Worm (Caenorhabditis elegans): ENCODE data around the gene nep-21.

The nep-21 gene

DNA sequence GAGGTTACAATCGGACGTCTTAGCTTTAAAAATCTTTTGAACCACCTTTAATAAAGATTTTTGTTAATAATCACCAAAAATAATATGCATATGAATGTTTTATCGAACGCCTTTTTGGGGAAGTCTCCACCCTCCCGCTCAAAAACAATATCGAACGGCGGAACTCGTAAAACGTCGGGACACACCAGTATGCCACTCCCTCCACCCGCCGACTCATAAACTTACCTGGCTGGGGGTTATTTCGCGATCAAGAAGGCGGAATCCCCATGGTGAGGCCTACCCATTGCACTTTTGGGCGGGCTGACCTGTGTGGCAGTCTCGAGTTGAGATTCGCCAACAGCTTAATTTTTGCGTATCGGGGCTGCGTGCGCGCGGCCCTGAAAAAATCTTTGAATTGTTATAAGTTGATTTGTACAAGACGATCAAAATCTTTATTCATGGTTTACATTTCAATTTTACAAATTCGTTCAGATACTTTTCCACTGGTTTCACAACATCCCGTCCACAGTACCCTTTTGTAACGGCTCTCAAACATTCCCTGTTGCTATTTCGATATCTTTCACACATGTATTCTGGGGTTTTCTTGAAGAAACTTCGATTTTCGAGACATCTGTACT lies 41.2 kb upstream of the nep-21 start:
- TF ChIP-seq ceh-16 (tag; optimal IDR thresholded peaks at IDR 0.05) (no peak), fos-1 (tag; optimal IDR thresholded peaks at IDR 0.05) (no peak), blmp-1 (tag; optimal IDR thresholded peaks at IDR 0.05; ENCODE audit: insufficient read depth) (no peak), ceh-82 (tag; optimal IDR thresholded peaks at IDR 0.05) (no peak), snpc-4 (tag; optimal IDR thresholded peaks at IDR 0.05) (peak; percentile 22), elt-1 (tag; optimal IDR thresholded peaks at IDR 0.05) (no peak), gmeb-1 (tag; optimal IDR thresholded peaks at IDR 0.05) (no peak), nhr-11 (tag; optimal IDR thresholded peaks at IDR 0.05) (no peak), lin-39 (tag; optimal IDR thresholded peaks at IDR 0.05) (no peak)

DNA sequence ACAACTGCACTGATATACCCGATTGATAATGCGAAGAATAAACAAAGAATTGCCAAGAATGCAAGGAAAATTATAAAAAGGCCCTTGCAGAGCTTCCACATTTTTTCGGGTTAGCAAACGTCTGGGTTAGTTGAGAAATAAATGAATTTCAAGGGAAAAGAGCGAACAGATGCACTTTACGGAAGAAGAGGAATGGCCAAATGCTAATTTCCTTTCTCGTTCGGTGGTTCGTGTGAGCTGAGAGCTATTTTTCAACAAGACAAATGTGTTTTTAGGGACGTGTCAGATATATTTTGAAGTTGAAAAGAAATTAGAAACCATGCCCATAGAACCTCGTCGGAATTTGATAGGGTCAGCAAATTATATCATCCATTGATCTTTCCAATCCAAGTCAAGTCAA lies 34.6 kb upstream of the nep-21 start, which contains the start of gene F40G12.2:
TSS of gene F40G12.2 (minus strand) at position 101 of the 400 bp plus-strand sequence.
- TF ChIP-seq fos-1 (tag; optimal IDR thresholded peaks at IDR 0.05) = no peak
- no peak for TF ChIP-seq nhr-12 (tag; optimal IDR thresholded peaks at IDR 0.05)
- TF ChIP-seq nhr-6 (tag; optimal IDR thresholded peaks at IDR 0.05) = no peak
- no peak for TF ChIP-seq lin-13 (GFP tag; optimal IDR thresholded peaks at IDR 0.05)
- no peak for TF ChIP-seq mdl-1 (tag; optimal IDR thresholded peaks at IDR 0.05)
- TF ChIP-seq sma-3 (GFP tag; optimal IDR thresholded peaks at IDR 0.05) = no peak
- TF ChIP-seq unc-62 (GFP tag; optimal IDR thresholded peaks at IDR 0.05) = no peak
- TF ChIP-seq nhr-77 (tag; optimal IDR thresholded peaks at IDR 0.05) = no peak
- TF ChIP-seq crh-2 (tag; optimal IDR thresholded peaks at IDR 0.05) = no peak
- TF ChIP-seq blmp-1 (tag; optimal IDR thresholded peaks at IDR 0.05; ENCODE audit: insufficient read depth) = no peak
- TF ChIP-seq elt-1 (tag; optimal IDR thresholded peaks at IDR 0.05) = no peak
- no peak for TF ChIP-seq nhr-237 (tag; optimal IDR thresholded peaks at IDR 0.05)
- no peak for TF ChIP-seq ceh-82 (tag; optimal IDR thresholded peaks at IDR 0.05)
- TF ChIP-seq mbf-1 (tag; optimal IDR thresholded peaks at IDR 0.05) = no peak
- no peak for TF ChIP-seq C34F6.9 (tag; optimal IDR thresholded peaks at IDR 0.05)
- no peak for TF ChIP-seq ztf-1 (GFP tag; conservative IDR thresholded peaks at IDR 0.05)
- TF ChIP-seq unc-39 (tag; optimal IDR thresholded peaks at IDR 0.05) = no peak
- TF ChIP-seq aly-2 (tag; optimal IDR thresholded peaks at IDR 0.05) = no peak
- TF ChIP-seq ama-1 (optimal IDR thresholded peaks at IDR 0.05) = no peak

DNA sequence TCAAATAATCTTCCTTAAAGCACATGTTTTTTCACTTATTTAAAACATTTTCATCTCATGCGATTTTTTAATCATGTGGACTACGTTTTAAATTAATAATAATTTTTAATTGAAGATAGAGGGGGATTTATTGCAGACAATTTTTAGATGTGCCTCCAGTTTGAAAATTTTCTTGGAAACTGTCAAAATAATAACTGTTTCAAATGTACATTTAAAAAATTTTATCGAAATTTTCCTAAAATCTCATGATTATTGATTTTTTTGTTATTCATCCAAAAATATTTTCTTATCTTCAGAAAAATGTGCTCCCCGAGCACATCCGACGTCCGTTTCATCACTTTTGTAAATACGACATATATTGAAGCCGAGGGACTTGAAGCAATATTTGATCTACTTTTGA lies 30.5 kb upstream of the nep-21 start, which contains the start of gene sre-8:
TSS of gene sre-8 (plus strand) at position 301 of the 400 bp plus-strand sequence.
- TF ChIP-seq aly-2 (tag; optimal IDR thresholded peaks at IDR 0.05) (no peak), snpc-4 (tag; optimal IDR thresholded peaks at IDR 0.05) (no peak)

DNA sequence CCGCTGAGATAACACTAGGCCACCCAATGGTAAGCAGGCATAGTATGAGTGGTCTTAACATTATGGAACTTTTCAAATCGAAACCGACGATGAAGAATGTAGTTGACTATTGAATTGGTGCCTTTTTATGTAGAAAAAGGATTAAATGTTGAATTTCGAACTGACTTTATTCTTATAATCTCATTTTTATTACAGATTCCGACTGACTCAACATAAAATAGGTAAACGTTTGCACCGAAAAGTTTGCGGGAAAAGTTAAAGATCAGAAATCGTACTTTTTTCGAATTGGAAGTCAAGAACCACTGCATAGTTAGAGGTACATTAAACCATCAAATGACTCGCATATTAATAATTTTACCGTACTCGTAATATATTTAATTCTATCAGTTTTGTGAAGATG lies 27.9 kb upstream of the nep-21 start, which contains the start of gene K02E11.7:
TSS of gene K02E11.7 (minus strand) at position 101 of the 400 bp plus-strand sequence.
- TF ChIP-seq ceh-16 (tag; optimal IDR thresholded peaks at IDR 0.05) (no peak), sma-9 (GFP tag; optimal IDR thresholded peaks at IDR 0.05) (no peak), sma-9 (tag; optimal IDR thresholded peaks at IDR 0.05) (no peak), gmeb-1 (tag; optimal IDR thresholded peaks at IDR 0.05) (no peak), alr-1 (tag; optimal IDR thresholded peaks at IDR 0.05) (no peak)

DNA sequence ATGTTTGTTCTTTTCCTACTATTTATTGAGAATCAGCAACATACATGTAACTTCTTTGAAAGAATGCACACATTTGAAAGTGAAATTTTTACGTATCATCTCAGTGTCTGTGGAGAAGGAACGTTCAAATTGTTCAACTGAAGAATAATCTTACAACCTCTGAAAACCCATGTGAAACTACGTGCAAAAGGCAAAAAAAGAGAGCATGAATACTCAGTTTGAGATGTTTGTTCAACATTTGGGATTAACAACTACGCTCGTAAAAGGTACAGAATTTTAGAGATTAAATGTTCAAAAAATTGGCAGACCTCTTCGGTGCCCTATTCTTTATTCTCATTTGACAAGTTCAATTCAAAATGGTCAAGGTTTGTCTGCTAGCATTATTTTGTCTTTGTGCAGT lies 25.8 kb upstream of the nep-21 start, which contains the start of gene K02E11.5:
TSS of gene K02E11.5 (plus strand) at position 301 of the 400 bp plus-strand sequence.
- TF ChIP-seq mab-5 (tag; optimal IDR thresholded peaks at IDR 0.05) (no peak), sma-9 (GFP tag; optimal IDR thresholded peaks at IDR 0.05) (no peak), sma-9 (tag; optimal IDR thresholded peaks at IDR 0.05) (no peak), elt-3 (tag; optimal IDR thresholded peaks at IDR 0.05) (no peak), fos-1 (tag; optimal IDR thresholded peaks at IDR 0.05) (no peak), skn-1 (tag; optimal IDR thresholded peaks at IDR 0.05) (no peak), nhr-10 (tag; optimal IDR thresholded peaks at IDR 0.05) (no peak), zag-1 (tag; optimal IDR thresholded peaks at IDR 0.05) (no peak), ama-1 (optimal IDR thresholded peaks at IDR 0.05) (no peak)

DNA sequence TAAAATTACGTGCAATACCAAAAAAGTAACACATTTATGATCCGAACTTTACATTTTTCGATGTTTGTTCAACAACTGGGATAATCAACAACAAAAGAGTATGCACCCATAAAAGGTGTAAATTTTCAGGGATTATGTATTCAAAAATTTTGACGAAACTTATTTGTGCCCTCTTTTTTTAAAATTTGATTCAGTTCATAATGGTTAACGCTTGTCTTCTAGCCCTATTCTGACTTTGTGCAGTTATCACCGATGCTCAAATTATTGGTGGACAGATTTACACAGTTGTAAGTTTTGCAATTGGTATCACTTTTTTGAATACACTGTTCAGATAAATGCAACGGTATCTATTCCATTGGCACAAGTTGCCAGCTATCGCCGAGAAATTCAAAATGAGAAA lies 22.4 kb upstream of the nep-21 start, which contains the start of gene K02E11.6:
TSS of gene K02E11.6 (plus strand) at position 149 of the 400 bp plus-strand sequence.
- TF ChIP-seq mab-5 (tag; optimal IDR thresholded peaks at IDR 0.05) (no peak), nhr-6 (tag; optimal IDR thresholded peaks at IDR 0.05) (no peak), unc-62 (GFP tag; optimal IDR thresholded peaks at IDR 0.05) (no peak), nhr-21 (tag; optimal IDR thresholded peaks at IDR 0.05) (no peak), crh-2 (tag; optimal IDR thresholded peaks at IDR 0.05) (no peak), R02D3.7 (tag; optimal IDR thresholded peaks at IDR 0.05) (no peak)
